Worm (Caenorhabditis elegans) whole organism, L1 larva: ENCODE measurements around the gene srr-10.
A peak's percentile ranks its signal among the peaks of the same experiment; 100 is the strongest.

Source experiments
- F16B12.6 ChIP-seq: fragments of 150-350 bp; optimal IDR thresholded peaks from 2 replicates; lab custom pipeline; 2014; ENCODE audit warnings: missing biosample characterization, missing genetic modification characterization
- aha-1 ChIP-seq: fragments of 150-350 bp; optimal IDR thresholded peaks from 2 replicates; lab custom pipeline; 2014; ENCODE audit warnings: missing biosample characterization, missing genetic modification characterization
- aly-2 ChIP-seq: fragments of 150-350 bp; optimal IDR thresholded peaks from 2 replicates; lab custom pipeline; 2014; ENCODE audit warnings: missing biosample characterization, missing genetic modification characterization
- ama-1 ChIP-seq: fragments of 150-350 bp; optimal IDR thresholded peaks from 2 replicates; lab custom pipeline; 2014
- blmp-1 ChIP-seq: fragments of 150-350 bp; optimal IDR thresholded peaks from 2 replicates; lab custom pipeline; 2014; ENCODE audit warnings: missing biosample characterization, missing genetic modification characterization
- ceh-90 ChIP-seq: sonication (generic microtip); optimal IDR thresholded peaks from 2 replicates; lab custom pipeline; 2016; ENCODE audit warnings: missing genetic modification characterization, missing compliant biosample characterization
- ces-1 ChIP-seq: fragments of 150-350 bp; optimal IDR thresholded peaks from 2 replicates; lab custom pipeline; 2014; ENCODE audit warnings: missing biosample characterization, missing genetic modification reagents, missing genetic modification characterization
- dsc-1 ChIP-seq: sonication (generic microtip); optimal IDR thresholded peaks from 2 replicates; lab custom pipeline; 2016; ENCODE audit warnings: mild to moderate bottlenecking, missing genetic modification characterization, missing compliant biosample characterization
- efl-1 ChIP-seq, 4 experiments: fragments of 150-350 bp; optimal IDR thresholded peaks in 3 of 4; peaks in 1 of 4; 1 replicate in 1 of 4; 2 replicates in 3 of 4; lab custom pipeline; 2014; ENCODE audit warnings: missing biosample characterization in 2 of 4, missing genetic modification characterization in 2 of 4, missing genetic modification reagents in 2 of 4
- efl-3 ChIP-seq: fragments of 200-800 bp; sonication (Bioruptor generic); optimal IDR thresholded peaks from 2 replicates; lab custom pipeline; 2018; ENCODE audit warnings: mild to moderate bottlenecking, missing genetic modification characterization, missing compliant biosample characterization
- egl-13 ChIP-seq: sonication (generic microtip); optimal IDR thresholded peaks from 2 replicates; lab custom pipeline; 2016; ENCODE audit warnings: missing genotype, missing genetic modification reagents, missing genetic modification characterization, missing compliant biosample characterization
- elt-3 ChIP-seq, 6 experiments: fragments of 150-350 bp in 1 of 6; sonication (generic microtip); optimal IDR thresholded peaks; 2 replicates each; lab custom pipeline; 2017 to 2018; ENCODE audit warnings: missing biosample characterization in 6 of 6, missing genetic modification characterization in 6 of 6, inconsistent platforms in 1 of 6
- ets-5 ChIP-seq: fragments of 200-800 bp; sonication (Bioruptor generic); IDR thresholded peaks from 2 replicates; pipeline ENCODE4 v1.3.6; 2022; ENCODE audit warnings: missing genetic modification characterization, missing compliant biosample characterization
- fkh-10 ChIP-seq: sonication (generic microtip); optimal IDR thresholded peaks from 2 replicates; lab custom pipeline; 2017; ENCODE audit warnings: missing biosample characterization, missing genetic modification reagents, missing genetic modification characterization
- fkh-4 ChIP-seq: sonication (generic microtip); optimal IDR thresholded peaks from 2 replicates; lab custom pipeline; 2016; ENCODE audit warnings: missing compliant biosample characterization, missing genetic modification characterization, borderline replicate concordance
- fkh-8 ChIP-seq: sonication (generic microtip); optimal IDR thresholded peaks from 2 replicates; lab custom pipeline; 2016; ENCODE audit warnings: mild to moderate bottlenecking, missing genetic modification characterization, missing compliant biosample characterization
- fos-1 ChIP-seq: fragments of 150-350 bp; optimal IDR thresholded peaks from 2 replicates; lab custom pipeline; 2014; ENCODE audit warnings: missing biosample characterization, missing genetic modification characterization
- grh-1 ChIP-seq: fragments of 200-800 bp; sonication (Bioruptor generic); IDR thresholded peaks from 2 replicates; pipeline ENCODE4 v1.3.6; 2022; ENCODE audit warnings: missing genetic modification reagents, missing genetic modification characterization, missing compliant biosample characterization
- irx-1 ChIP-seq: sonication (generic microtip); optimal IDR thresholded peaks from 2 replicates; lab custom pipeline; 2016; ENCODE audit warnings: missing genetic modification characterization, missing compliant biosample characterization
- jun-1 ChIP-seq: fragments of 150-350 bp; optimal IDR thresholded peaks from 2 replicates; lab custom pipeline; 2014; ENCODE audit warnings: missing biosample characterization, missing genetic modification reagents, missing genetic modification characterization
- lin-13 ChIP-seq: fragments of 150-350 bp; optimal IDR thresholded peaks from 2 replicates; lab custom pipeline; 2014; ENCODE audit warnings: missing biosample characterization, missing genetic modification reagents, missing genetic modification characterization
- lin-14 ChIP-seq: fragments of 200-800 bp; sonication (Bioruptor generic); optimal IDR thresholded peaks from 2 replicates; lab custom pipeline; 2018; ENCODE audit warnings: mild to moderate bottlenecking, missing genetic modification characterization, moderate library complexity, missing compliant biosample characterization
- lin-35 ChIP-seq, 2 experiments: fragments of 150-350 bp; optimal IDR thresholded peaks; 2 replicates each; lab custom pipeline; 2014; ENCODE audit warnings: missing biosample characterization in 2 of 2, missing genetic modification characterization in 2 of 2, missing genetic modification reagents in 2 of 2
- lin-39 ChIP-seq: fragments of 150-350 bp; optimal IDR thresholded peaks from 2 replicates; lab custom pipeline; 2014; ENCODE audit warnings: missing biosample characterization, missing genetic modification reagents, missing genetic modification characterization
- lir-3 ChIP-seq: sonication (generic microtip); optimal IDR thresholded peaks from 2 replicates; lab custom pipeline; 2016; ENCODE audit warnings: mild to moderate bottlenecking, missing genetic modification characterization, moderate library complexity, missing compliant biosample characterization; ENCODE audit not compliant: poor library complexity
- lsy-2 ChIP-seq, 2 experiments: fragments of 150-350 bp; optimal IDR thresholded peaks; 2 replicates each; lab custom pipeline; 2014; ENCODE audit warnings: missing biosample characterization in 2 of 2, missing genetic modification characterization in 2 of 2
- mef-2 ChIP-seq: fragments of 150-350 bp; optimal IDR thresholded peaks from 2 replicates; lab custom pipeline; 2014; ENCODE audit warnings: missing biosample characterization, missing genetic modification characterization
- mep-1 ChIP-seq: fragments of 150-350 bp; optimal IDR thresholded peaks from 2 replicates; lab custom pipeline; 2014; ENCODE audit warnings: missing biosample characterization, missing genetic modification characterization
- nhr-11 ChIP-seq: fragments of 150-350 bp; optimal IDR thresholded peaks from 2 replicates; lab custom pipeline; 2014; ENCODE audit warnings: missing biosample characterization, missing genetic modification characterization
- nhr-19 ChIP-seq: fragments of 200-800 bp; sonication (Bioruptor generic); conservative IDR thresholded peaks from 2 replicates; pipeline ENCODE4 v1.3.6; 2022; ENCODE audit warnings: missing genetic modification characterization, missing compliant biosample characterization
- nhr-20 ChIP-seq: sonication (generic microtip); optimal IDR thresholded peaks from 2 replicates; lab custom pipeline; 2016; ENCODE audit warnings: mild to moderate bottlenecking, missing genetic modification characterization, missing compliant biosample characterization
- nhr-237 ChIP-seq: fragments of 150-350 bp; optimal IDR thresholded peaks from 2 replicates; lab custom pipeline; 2014; ENCODE audit warnings: missing biosample characterization, missing genetic modification characterization
- nhr-47 ChIP-seq: sonication (generic microtip); optimal IDR thresholded peaks from 2 replicates; lab custom pipeline; 2016; ENCODE audit warnings: mild to moderate bottlenecking, missing genetic modification characterization, moderate library complexity, missing compliant biosample characterization
- nhr-71 ChIP-seq: sonication (generic microtip); optimal IDR thresholded peaks from 2 replicates; lab custom pipeline; 2016; ENCODE audit warnings: mild to moderate bottlenecking, missing genetic modification characterization, moderate library complexity, missing compliant biosample characterization
- nhr-85 ChIP-seq: sonication (generic microtip); peaks from one replicate; lab custom pipeline; 2016; ENCODE audit warnings: missing genetic modification characterization, inconsistent platforms, missing compliant biosample characterization
- pag-3 ChIP-seq: sonication (generic microtip); optimal IDR thresholded peaks from 2 replicates; lab custom pipeline; 2017; ENCODE audit warnings: missing genetic modification characterization, mild to moderate bottlenecking, missing compliant biosample characterization, antibody characterized with exemption, borderline replicate concordance; ENCODE audit not compliant: insufficient read depth
- pqm-1 ChIP-seq: sonication (generic microtip); optimal IDR thresholded peaks from 3 replicates; lab custom pipeline; 2017; ENCODE audit warnings: missing biosample characterization, missing genetic modification characterization
- rnt-1 ChIP-seq: sonication (generic microtip); optimal IDR thresholded peaks from 2 replicates; lab custom pipeline; 2016; ENCODE audit warnings: mild to moderate bottlenecking, missing genetic modification characterization, moderate library complexity, missing compliant biosample characterization
- snu-23 ChIP-seq: sonication (generic microtip); optimal IDR thresholded peaks from 2 replicates; lab custom pipeline; 2016; ENCODE audit warnings: missing genetic modification characterization, missing compliant biosample characterization
- unc-98 ChIP-seq: fragments of 200-800 bp; sonication (Bioruptor generic); IDR thresholded peaks from 2 replicates; pipeline ENCODE4 v1.3.6; 2022; ENCODE audit warnings: missing genetic modification characterization, missing compliant biosample characterization
- vab-15 ChIP-seq: sonication (generic microtip); optimal IDR thresholded peaks from 2 replicates; lab custom pipeline; 2017; ENCODE audit warnings: missing genotype, mild to moderate bottlenecking, missing genetic modification characterization, missing compliant biosample characterization
- zag-1 ChIP-seq: fragments of 150-350 bp; optimal IDR thresholded peaks from 2 replicates; lab custom pipeline; 2014; ENCODE audit warnings: missing biosample characterization, missing genetic modification characterization
- ztf-11 ChIP-seq, 2 experiments: sonication (generic microtip); optimal IDR thresholded peaks; 2 replicates each; lab custom pipeline; 2016 to 2017; ENCODE audit warnings: missing genetic modification characterization in 2 of 2, missing biosample characterization in 1 of 2, missing compliant biosample characterization in 1 of 2

srr-10 gene

DNA sequence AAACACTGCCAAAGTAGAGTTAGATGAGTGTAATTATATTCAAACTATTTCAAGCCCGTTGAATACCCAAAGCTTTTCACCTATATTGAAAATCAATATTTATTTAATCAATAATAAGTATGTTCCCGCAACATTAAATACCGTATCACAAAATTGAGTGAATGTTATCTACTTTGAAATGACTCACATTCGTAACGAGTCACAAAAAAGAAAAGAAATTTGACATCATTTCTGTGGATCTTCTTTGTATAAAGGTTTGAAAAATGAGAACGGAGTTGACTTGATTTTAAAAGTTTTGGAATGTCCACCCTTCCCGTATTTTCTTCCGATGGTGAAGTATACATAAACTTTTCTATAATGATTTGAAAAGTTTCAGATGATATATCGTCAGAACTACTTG, at the start of gene srr-10:
Gene srr-10, plus strand, starts transcription at position 301 of the 400 bp plus-strand sequence.
- TF ChIP-seq ets-5 (GFP tag; lab: Robert Waterston, UW) (no peak), fkh-10 (GFP tag; lab: Kevin White, UChicago) (no peak), ces-1 (GFP tag; lab: Kevin White, UChicago) (no peak), aly-2 (no peak), mep-1 (tag; lab: Kevin White, UChicago) (no peak), lir-3 (tag; lab: Kevin White, UChicago) (no peak), efl-1 (optimal IDR thresholded peaks at IDR 0.05; lab: Kevin White, UChicago) (no peak), efl-1 (GFP tag; optimal IDR thresholded peaks at IDR 0.05 in 1 of 2; lab: Kevin White, UChicago) (peak in 1 of 2 experiments; percentile 34)

DNA sequence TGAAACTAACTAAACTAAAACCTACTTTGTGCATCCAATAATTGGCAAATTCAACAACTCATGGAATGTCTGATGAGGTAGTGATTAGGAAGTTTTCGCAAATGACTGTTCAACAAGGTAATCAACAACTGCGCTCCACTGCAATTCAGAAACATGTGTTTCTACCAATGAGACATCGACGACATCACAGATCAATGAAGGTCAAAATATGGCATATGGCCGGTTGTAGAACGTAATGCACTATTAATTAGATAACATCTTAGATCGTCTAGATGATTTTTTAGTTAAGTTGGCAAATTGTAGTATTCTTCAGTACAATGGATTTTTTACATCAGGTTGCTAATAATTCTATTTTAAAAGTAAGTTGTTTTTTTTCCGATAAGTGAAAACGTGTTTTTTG, 49.2 kb upstream of the srr-10 start, which contains the start of the genes nhr-94 and nhr-152:
Gene nhr-94, minus strand, starts transcription at position 147 of the 400 bp plus-strand sequence.
Gene nhr-152, plus strand, starts transcription at position 162 of the 400 bp plus-strand sequence.
- TF ChIP-seq elt-3 (tag; optimal IDR thresholded peaks at IDR 0.05; lab: Kevin White, UChicago): peak in 1 of 6 experiments; percentile 17
- no peak for TF ChIP-seq aly-2
- TF ChIP-seq aha-1 (tag; lab: Kevin White, UChicago): no peak
- 0 out of 2 replicates have a peak, but pooled peaks have one; percentile 8 for TF ChIP-seq nhr-19 (GFP tag; lab: Robert Waterston, UW)
- TF ChIP-seq pag-3 (tag; lab: Kevin White, UChicago): no peak
- peak; percentile 48 for TF ChIP-seq nhr-71 (tag; lab: Kevin White, UChicago)
- TF ChIP-seq nhr-20 (tag; lab: Kevin White, UChicago): peak; percentile 79
- no peak for TF ChIP-seq fos-1 (tag; lab: Kevin White, UChicago)
- no peak for TF ChIP-seq nhr-237 (tag; lab: Kevin White, UChicago)
- peak; percentile 47 for TF ChIP-seq snu-23 (GFP tag; lab: Kevin White, UChicago)
- TF ChIP-seq irx-1 (tag; lab: Kevin White, UChicago): no peak
- peak in 1 of 2 experiments; percentile 35 for TF ChIP-seq lsy-2 (tag; optimal IDR thresholded peaks at IDR 0.05; lab: Kevin White, UChicago)
- no peak for TF ChIP-seq fkh-4 (tag; lab: Kevin White, UChicago)
- TF ChIP-seq efl-3: no peak
- no peak for TF ChIP-seq grh-1 (GFP tag; lab: Robert Waterston, UW)
- no peak for TF ChIP-seq nhr-47 (tag; lab: Kevin White, UChicago)
- TF ChIP-seq efl-1 (optimal IDR thresholded peaks at IDR 0.05; lab: Kevin White, UChicago): no peak
- peak in 1 of 2 experiments; percentile 60 for TF ChIP-seq efl-1 (GFP tag; optimal IDR thresholded peaks at IDR 0.05 in 1 of 2; lab: Kevin White, UChicago)
- peak in 1 of 2 experiments; percentile 60 for TF ChIP-seq lin-35 (GFP tag; optimal IDR thresholded peaks at IDR 0.05; lab: Kevin White, UChicago)
- TF ChIP-seq ztf-11 (tag; optimal IDR thresholded peaks at IDR 0.05; lab: Kevin White, UChicago): no peak
- no peak for TF ChIP-seq zag-1
- TF ChIP-seq blmp-1: peak; percentile 52
- TF ChIP-seq nhr-85: peak; percentile 96
- no peak for TF ChIP-seq F16B12.6
- TF ChIP-seq egl-13: no peak
- peak; percentile 74 for TF ChIP-seq lin-14 (GFP tag; lab: Kevin White, UChicago)
- TF ChIP-seq ama-1: no peak
- TF ChIP-seq fkh-8 (tag; lab: Kevin White, UChicago): no peak

DNA sequence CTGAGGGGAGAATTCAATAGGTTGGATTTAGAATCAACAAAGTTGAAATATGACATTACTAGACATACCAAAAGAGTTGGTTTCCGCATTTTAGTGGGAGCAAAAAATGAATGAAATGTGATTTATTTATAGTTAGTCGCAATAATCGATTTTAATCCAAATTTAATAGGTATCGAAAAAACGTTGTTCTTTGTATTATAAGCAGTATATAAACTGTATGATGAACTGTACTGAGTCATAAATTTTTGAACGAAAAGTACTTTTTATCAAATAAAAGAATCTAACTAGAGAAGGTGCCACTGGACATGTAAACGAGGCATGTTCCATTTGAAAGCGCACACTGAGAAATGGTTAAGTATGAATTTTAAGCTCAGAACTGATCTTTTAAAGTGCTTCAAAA, 45.5 kb upstream of the srr-10 start, which contains the start of gene C12D5.9:
Gene C12D5.9, minus strand, starts transcription at position 101 of the 400 bp plus-strand sequence.
- TF ChIP-seq grh-1 (GFP tag; lab: Robert Waterston, UW): no peak
- TF ChIP-seq dsc-1 (tag; lab: Kevin White, UChicago): no peak
- no peak for TF ChIP-seq F16B12.6
- no peak for TF ChIP-seq fkh-4 (tag; lab: Kevin White, UChicago)
- TF ChIP-seq jun-1 (tag; lab: Kevin White, UChicago): no peak
- no peak for TF ChIP-seq unc-98 (GFP tag; lab: Robert Waterston, UW)
- TF ChIP-seq mef-2 (tag; lab: Kevin White, UChicago): no peak
- no peak for TF ChIP-seq aha-1 (tag; lab: Kevin White, UChicago)
- TF ChIP-seq vab-15 (tag; lab: Kevin White, UChicago): no peak
- no peak for TF ChIP-seq nhr-11 (tag; lab: Kevin White, UChicago)
- no peak for TF ChIP-seq lsy-2 (tag; optimal IDR thresholded peaks at IDR 0.05; lab: Kevin White, UChicago)
- TF ChIP-seq pqm-1 (tag; lab: Kevin White, UChicago): no peak
- TF ChIP-seq snu-23 (GFP tag; lab: Kevin White, UChicago): no peak
- TF ChIP-seq rnt-1: no peak
- TF ChIP-seq ceh-90 (tag; lab: Kevin White, UChicago): no peak
- no peak for TF ChIP-seq lin-39 (tag; lab: Kevin White, UChicago)
- TF ChIP-seq lin-13 (GFP tag; lab: Kevin White, UChicago): no peak
